Fruit fly (Drosophila melanogaster) whole organism: ENCODE results near the gene Tsp2A.

Source experiments
- CG8478 ChIP-seq: fragments of >200 bp; optimal IDR thresholded peaks from 2 replicates; lab custom pipeline; 2018; ENCODE audit warnings: inconsistent platforms
- Dll ChIP-seq: fragments of >200 bp; optimal IDR thresholded peaks from 2 replicates; lab custom pipeline; 2017
- psq ChIP-seq: fragments of >200 bp; optimal IDR thresholded peaks from 2 replicates; lab custom pipeline; 2017
- usp ChIP-seq: fragments of >200 bp; optimal IDR thresholded peaks from 2 replicates; lab custom pipeline; 2017; ENCODE audit warnings: missing biosample characterization, missing genetic modification characterization, mixed read lengths

- TF ChIP-seq CG8478 (lab: Kevin White, UChicago) = no peak
- no peak for TF ChIP-seq psq
- TF ChIP-seq Dll (lab: Kevin White, UChicago) = no peak
- no peak for TF ChIP-seq usp (GFP tag; lab: Kevin White, UChicago)
Observed at dm6 chrX:1368949-1369348, 22.6 kb downstream of the Tsp2A start, which contains the start of gene CG14770.
